Worm (Caenorhabditis elegans) whole organism, L4 larva: ENCODE results near the gene got-2.2.

Experiments used
- F44E2.7 ChIP-seq: fragments of 200-800 bp; sonication (Bioruptor generic); IDR thresholded peaks from 2 replicates; pipeline ENCODE4 v2.1.2; 2022; ENCODE audit warnings: missing genetic modification characterization, missing compliant biosample characterization
- F49E8.2 ChIP-seq: sonication (generic microtip); optimal IDR thresholded peaks from 2 replicates; lab custom pipeline; 2016; ENCODE audit warnings: missing compliant biosample characterization, mild to moderate bottlenecking, missing genetic modification characterization, borderline replicate concordance
- R02D3.7 ChIP-seq: fragments of 150-350 bp; sonication (generic microtip); optimal IDR thresholded peaks from 3 replicates; lab custom pipeline; 2014; ENCODE audit warnings: missing biosample characterization, missing genetic modification characterization
- T20F7.1 ChIP-seq: fragments of 200-800 bp; sonication (Bioruptor generic); optimal IDR thresholded peaks from 2 replicates; lab custom pipeline; 2018; ENCODE audit warnings: mild to moderate bottlenecking, missing genetic modification characterization, missing compliant biosample characterization
- T26A8.4 ChIP-seq: fragments of 200-800 bp; sonication (Bioruptor generic); IDR thresholded peaks from 2 replicates; pipeline ENCODE4 v1.3.6; 2022; ENCODE audit warnings: missing genetic modification characterization, missing compliant biosample characterization
- Y48G9A.11 ChIP-seq: fragments of 200-800 bp; sonication (Bioruptor generic); IDR thresholded peaks from 2 replicates; pipeline ENCODE4 v1.3.6; 2022; ENCODE audit warnings: missing genetic modification reagents, missing genetic modification characterization, missing compliant biosample characterization
- Y75B8A.6 ChIP-seq: fragments of 200-800 bp; sonication (Bioruptor generic); IDR thresholded peaks from 2 replicates; pipeline ENCODE4 v1.3.6; 2022; ENCODE audit warnings: missing genetic modification reagents, missing genetic modification characterization, missing compliant biosample characterization
- aha-1 ChIP-seq: fragments of 150-350 bp; peaks from one replicate; lab custom pipeline; 2014; ENCODE audit warnings: missing biosample characterization, missing genetic modification characterization
- aly-2 ChIP-seq: sonication (generic microtip); optimal IDR thresholded peaks from 2 replicates; lab custom pipeline; 2018; ENCODE audit warnings: missing biosample characterization, missing genetic modification characterization
- arid-1 ChIP-seq: fragments of 200-800 bp; sonication (Bioruptor generic); conservative IDR thresholded peaks from 2 replicates; pipeline ENCODE4 v1.3.6; 2022; ENCODE audit warnings: missing genetic modification reagents, missing genetic modification characterization, missing compliant biosample characterization
- attf-4 ChIP-seq: sonication (generic microtip); optimal IDR thresholded peaks from 3 replicates; lab custom pipeline; 2017; ENCODE audit warnings: missing biosample characterization, missing genetic modification characterization
- ceh-28 ChIP-seq: fragments of 150-350 bp; optimal IDR thresholded peaks from 2 replicates; lab custom pipeline; 2014; ENCODE audit warnings: missing biosample characterization, missing genetic modification reagents, missing genetic modification characterization
- ceh-62 ChIP-seq: sonication (generic microtip); optimal IDR thresholded peaks from 2 replicates; lab custom pipeline; 2017; ENCODE audit warnings: missing biosample characterization, missing genetic modification characterization
- ctbp-1 ChIP-seq: fragments of 200-800 bp; sonication (Bioruptor generic); IDR thresholded peaks from 2 replicates; pipeline ENCODE4 v1.3.6; 2022; ENCODE audit warnings: missing genetic modification reagents, missing genetic modification characterization, missing compliant biosample characterization
- daf-12 ChIP-seq: fragments of 150-350 bp; optimal IDR thresholded peaks from 2 replicates; lab custom pipeline; 2014; ENCODE audit warnings: missing biosample characterization, missing genetic modification reagents, missing genetic modification characterization
- daf-8 ChIP-seq: fragments of 200-800 bp; sonication (Bioruptor generic); IDR thresholded peaks from 2 replicates; pipeline ENCODE4 v1.3.6; 2022; ENCODE audit warnings: missing genetic modification characterization, missing compliant biosample characterization
- dmd-8 ChIP-seq: fragments of 200-800 bp; sonication (Bioruptor generic); IDR thresholded peaks from 2 replicates; pipeline ENCODE4 v1.3.6; 2022; ENCODE audit warnings: missing genetic modification characterization, missing compliant biosample characterization
- dmd-9 ChIP-seq: fragments of 200-800 bp; sonication (Bioruptor generic); IDR thresholded peaks from 2 replicates; pipeline ENCODE4 v1.3.6; 2022; ENCODE audit warnings: missing genetic modification reagents, missing genetic modification characterization, missing compliant biosample characterization
- dpl-1 ChIP-seq: fragments of 150-350 bp; optimal IDR thresholded peaks from 2 replicates; lab custom pipeline; 2014; ENCODE audit warnings: missing biosample characterization, missing genetic modification reagents, missing genetic modification characterization
- duxl-1 ChIP-seq: sonication (generic microtip); optimal IDR thresholded peaks from 2 replicates; lab custom pipeline; 2016; ENCODE audit warnings: mild to moderate bottlenecking, missing genetic modification characterization, moderate library complexity, missing compliant biosample characterization; ENCODE audit not compliant: poor library complexity
- egl-27 ChIP-seq: sonication (generic microtip); optimal IDR thresholded peaks from 3 replicates; lab custom pipeline; 2017; ENCODE audit warnings: missing biosample characterization, missing genetic modification reagents, missing genetic modification characterization
- egl-43 ChIP-seq: fragments of 200-800 bp; sonication (Bioruptor generic); IDR thresholded peaks from 2 replicates; pipeline ENCODE4 v1.3.6; 2022; ENCODE audit warnings: missing genetic modification reagents, missing genetic modification characterization, missing compliant biosample characterization
- gei-8 ChIP-seq: fragments of 200-800 bp; sonication (Bioruptor generic); optimal IDR thresholded peaks from 2 replicates; lab custom pipeline; 2018; ENCODE audit warnings: mild to moderate bottlenecking, missing genetic modification characterization, missing compliant biosample characterization
- hif-1 ChIP-seq, 2 experiments: sonication (generic microtip); optimal IDR thresholded peaks; 2 replicates each; lab custom pipeline; 2016 to 2017; ENCODE audit warnings: missing compliant biosample characterization in 2 of 2, missing genetic modification characterization in 2 of 2, missing genetic modification reagents in 2 of 2, missing genotype in 2 of 2, mild to moderate bottlenecking in 1 of 2
- hlh-11 ChIP-seq: fragments of 200-800 bp; sonication (Bioruptor generic); optimal IDR thresholded peaks from 2 replicates; lab custom pipeline; 2018; ENCODE audit warnings: mild to moderate bottlenecking, missing genetic modification characterization, missing compliant biosample characterization
- hlh-30 ChIP-seq: sonication (generic microtip); optimal IDR thresholded peaks from 2 replicates; lab custom pipeline; 2017; ENCODE audit warnings: antibody characterized with exemption, mild to moderate bottlenecking, missing genetic modification characterization, missing compliant biosample characterization; ENCODE audit not compliant: insufficient read depth
- lin-15B ChIP-seq: fragments of 150-350 bp; sonication (generic microtip); optimal IDR thresholded peaks from 3 replicates; lab custom pipeline; 2014; ENCODE audit warnings: missing biosample characterization, missing genetic modification characterization
- lir-3 ChIP-seq: sonication (generic microtip); optimal IDR thresholded peaks from 2 replicates; lab custom pipeline; 2016; ENCODE audit warnings: mild to moderate bottlenecking, missing genetic modification characterization, missing compliant biosample characterization
- madf-5 ChIP-seq, 2 experiments: fragments of 200-800 bp; sonication (Bioruptor generic); IDR thresholded peaks; 2 replicates each; pipeline ENCODE4 v1.3.6; 2022; ENCODE audit warnings: missing compliant biosample characterization in 2 of 2, missing genetic modification characterization in 2 of 2
- mdl-1 ChIP-seq, 2 experiments: fragments of 150-350 bp in 1 of 2; sonication (generic microtip) in 1 of 2; optimal IDR thresholded peaks; 2 replicates each; lab custom pipeline; 2014 to 2017; ENCODE audit warnings: missing biosample characterization in 2 of 2, missing genetic modification characterization in 2 of 2
- mdt-29 ChIP-seq: fragments of 200-800 bp; sonication (Bioruptor generic); IDR thresholded peaks from 2 replicates; pipeline ENCODE4 v1.3.6; 2022; ENCODE audit warnings: missing genetic modification reagents, missing genetic modification characterization, missing compliant biosample characterization
- nhr-10 ChIP-seq: fragments of 150-350 bp; optimal IDR thresholded peaks from 2 replicates; lab custom pipeline; 2014; ENCODE audit warnings: missing biosample characterization, missing genetic modification characterization
- nhr-111 ChIP-seq: fragments of 200-800 bp; sonication (Bioruptor generic); optimal IDR thresholded peaks from 2 replicates; lab custom pipeline; 2018; ENCODE audit warnings: mild to moderate bottlenecking, missing genetic modification characterization, missing compliant biosample characterization
- nhr-25 ChIP-seq: sonication (generic microtip); optimal IDR thresholded peaks from 2 replicates; lab custom pipeline; 2017; ENCODE audit warnings: missing genetic modification characterization, mild to moderate bottlenecking, missing compliant biosample characterization, antibody characterized with exemption, moderate library complexity, borderline replicate concordance; ENCODE audit not compliant: insufficient read depth
- nhr-76 ChIP-seq: fragments of 150-350 bp; optimal IDR thresholded peaks from 2 replicates; lab custom pipeline; 2014; ENCODE audit warnings: missing biosample characterization, missing genetic modification characterization
- pha-4 ChIP-seq, 2 experiments: fragments of 150-350 bp in 1 of 2; fragments of 200-800 bp in 1 of 2; sonication (Bioruptor generic) in 1 of 2; IDR thresholded peaks in 1 of 2; optimal IDR thresholded peaks in 1 of 2; 2 replicates each; pipeline versions ENCODE4 v1.3.6 to Lab custom; 2014 to 2022; ENCODE audit warnings: missing genetic modification characterization in 2 of 2, missing genetic modification reagents in 2 of 2, missing biosample characterization in 1 of 2, missing compliant biosample characterization in 1 of 2
- php-3 ChIP-seq: fragments of 200-800 bp; sonication (Bioruptor generic); IDR thresholded peaks from 2 replicates; pipeline ENCODE4 v1.3.6; 2022; ENCODE audit warnings: missing genetic modification reagents, missing genetic modification characterization, missing compliant biosample characterization
- pqm-1 ChIP-seq: sonication (generic microtip); optimal IDR thresholded peaks from 2 replicates; lab custom pipeline; 2017; ENCODE audit warnings: missing biosample characterization, missing genetic modification characterization
- saeg-2 ChIP-seq: fragments of 200-800 bp; sonication (Bioruptor generic); IDR thresholded peaks from 2 replicates; pipeline ENCODE4 v1.3.6; 2022; ENCODE audit warnings: missing genetic modification reagents, missing genetic modification characterization, missing compliant biosample characterization
- sdz-12 ChIP-seq: fragments of 200-800 bp; sonication (Bioruptor generic); optimal IDR thresholded peaks from 2 replicates; lab custom pipeline; 2018; ENCODE audit warnings: mild to moderate bottlenecking, missing genetic modification characterization, missing compliant biosample characterization
- set-16 ChIP-seq: fragments of 200-800 bp; sonication (Bioruptor generic); IDR thresholded peaks from 2 replicates; pipeline ENCODE4 v1.3.6; 2022; ENCODE audit warnings: missing genetic modification reagents, missing genetic modification characterization, missing compliant biosample characterization
- skn-1 ChIP-seq: fragments of 150-350 bp; optimal IDR thresholded peaks from 2 replicates; lab custom pipeline; 2014; ENCODE audit warnings: missing biosample characterization, missing genetic modification characterization
- snpc-1.2 ChIP-seq: fragments of 200-800 bp; sonication (Bioruptor generic); IDR thresholded peaks from 2 replicates; pipeline ENCODE4 v1.3.6; 2022; ENCODE audit warnings: missing genetic modification reagents, missing genetic modification characterization, missing compliant biosample characterization
- spr-3 ChIP-seq: fragments of 200-800 bp; sonication (Bioruptor generic); optimal IDR thresholded peaks from 2 replicates; lab custom pipeline; 2018; ENCODE audit warnings: mild to moderate bottlenecking, missing genetic modification characterization, missing compliant biosample characterization
- unc-130 ChIP-seq: sonication (generic microtip); optimal IDR thresholded peaks from 2 replicates; lab custom pipeline; 2016; ENCODE audit warnings: missing genetic modification reagents, missing genetic modification characterization, missing compliant biosample characterization
- unc-39 ChIP-seq: sonication (generic microtip); optimal IDR thresholded peaks from 2 replicates; lab custom pipeline; 2017; ENCODE audit warnings: missing biosample characterization, missing genetic modification characterization
- zip-11 ChIP-seq: fragments of 200-800 bp; sonication (Bioruptor generic); IDR thresholded peaks from 2 replicates; pipeline ENCODE4 v1.3.6; 2022; ENCODE audit warnings: missing genetic modification characterization, missing compliant biosample characterization
- zip-2 ChIP-seq: fragments of 150-350 bp; optimal IDR thresholded peaks from 2 replicates; lab custom pipeline; 2014; ENCODE audit warnings: missing biosample characterization, missing genetic modification characterization
- ztf-11 ChIP-seq: fragments of 150-350 bp; optimal IDR thresholded peaks from 2 replicates; lab custom pipeline; 2014; ENCODE audit warnings: missing biosample characterization, missing genetic modification characterization

The got-2.2 gene

DNA sequence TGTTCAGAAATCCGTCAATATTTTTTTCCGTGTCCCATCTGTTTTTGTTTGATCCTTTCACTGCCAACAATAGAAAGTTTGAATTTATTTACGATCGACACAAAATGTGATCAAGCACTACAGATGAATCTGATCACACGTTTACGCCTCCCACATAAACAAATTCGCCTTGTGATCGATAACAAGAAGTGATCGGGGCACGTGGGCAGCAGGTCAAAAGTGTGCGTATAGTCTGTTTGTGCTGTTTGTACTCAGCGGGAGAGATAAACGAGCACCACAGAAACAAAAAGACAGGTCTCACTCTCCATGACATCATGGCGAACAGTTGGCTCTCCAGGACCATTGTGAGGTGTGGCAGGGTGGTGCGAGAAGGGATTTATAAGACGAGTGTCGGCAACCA is 14.8 kb downstream of the got-2.2 start (continued):
- TF ChIP-seq nhr-25 (tag; lab: Kevin White, UChicago) (no peak), ztf-11 (tag; lab: Kevin White, UChicago) (no peak), dmd-9 (GFP tag; lab: Robert Waterston, UW) (no peak), madf-5 (GFP tag; IDR thresholded peaks at IDR 0.05; lab: Robert Waterston, UW) (no peak), gei-8 (GFP tag; lab: Kevin White, UChicago) (peak; percentile 69), Y75B8A.6 (GFP tag; lab: Robert Waterston, UW) (no peak), arid-1 (GFP tag; lab: Robert Waterston, UW) (no peak), unc-130 (no peak), pqm-1 (tag; lab: Kevin White, UChicago) (peak; percentile 28), saeg-2 (GFP tag; lab: Robert Waterston, UW) (peak; percentile 83), duxl-1 (tag; lab: Kevin White, UChicago) (peak; percentile 52), daf-8 (GFP tag; lab: Robert Waterston, UW) (no peak), pha-4 (GFP tag; IDR thresholded peaks at IDR 0.05; lab: Robert Waterston, UW) (peak; percentile 63), pha-4 (tag; optimal IDR thresholded peaks at IDR 0.05; lab: Kevin White, UChicago) (peak; percentile 66)

ce11 chrX:6256430-6256829 is 15.6 kb downstream of the got-2.2 start:
- TF ChIP-seq lin-15B (tag; lab: Kevin White, UChicago): no peak
- no peak for TF ChIP-seq mdl-1 (tag; optimal IDR thresholded peaks at IDR 0.05; lab: Kevin White, UChicago)
- no peak for TF ChIP-seq gei-8 (GFP tag; lab: Kevin White, UChicago)
- no peak for TF ChIP-seq hif-1 (tag; optimal IDR thresholded peaks at IDR 0.05; lab: Kevin White, UChicago)
- 0 out of 2 replicates have a peak, but pooled peaks have one; percentile 14 for TF ChIP-seq mdt-29 (GFP tag; lab: Robert Waterston, UW)
- no peak for TF ChIP-seq dpl-1 (GFP tag; lab: Kevin White, UChicago)
- no peak for TF ChIP-seq php-3 (GFP tag; lab: Robert Waterston, UW)
- TF ChIP-seq nhr-10 (tag; lab: Kevin White, UChicago): no peak
- no peak for TF ChIP-seq T20F7.1 (GFP tag; lab: Kevin White, UChicago)
- no peak for TF ChIP-seq Y48G9A.11 (GFP tag; lab: Robert Waterston, UW)
- TF ChIP-seq unc-39: no peak
- TF ChIP-seq ctbp-1 (GFP tag; lab: Robert Waterston, UW): no peak
- TF ChIP-seq aly-2 (tag; lab: Kevin White, UChicago): no peak
- no peak for TF ChIP-seq spr-3 (GFP tag; lab: Kevin White, UChicago)
- no peak for TF ChIP-seq skn-1 (tag; lab: Kevin White, UChicago)
- no peak for TF ChIP-seq zip-2 (tag; lab: Kevin White, UChicago)
- peak; percentile 62 for TF ChIP-seq pqm-1 (tag; lab: Kevin White, UChicago)
- TF ChIP-seq sdz-12 (GFP tag; lab: Kevin White, UChicago): no peak
- TF ChIP-seq set-16 (GFP tag; lab: Robert Waterston, UW): no peak
- TF ChIP-seq hlh-30: peak; percentile 59
- TF ChIP-seq R02D3.7: no peak
- peak; percentile 63 for TF ChIP-seq hlh-11 (tag; lab: Kevin White, UChicago)
- peak; percentile 68 for TF ChIP-seq aha-1 (tag; lab: Kevin White, UChicago)
- TF ChIP-seq lir-3 (tag; lab: Kevin White, UChicago): no peak
- no peak for TF ChIP-seq attf-4 (tag; lab: Kevin White, UChicago)
- no peak for TF ChIP-seq dmd-8
- TF ChIP-seq zip-11 (GFP tag; lab: Robert Waterston, UW): no peak
- TF ChIP-seq daf-12 (tag; lab: Kevin White, UChicago): no peak
- no peak for TF ChIP-seq nhr-76
- no peak for TF ChIP-seq egl-43 (GFP tag; lab: Robert Waterston, UW)
- TF ChIP-seq Y75B8A.6 (GFP tag; lab: Robert Waterston, UW): no peak
- no peak for TF ChIP-seq snpc-1.2 (GFP tag; lab: Robert Waterston, UW)
- TF ChIP-seq nhr-111 (GFP tag; lab: Kevin White, UChicago): no peak
- TF ChIP-seq ceh-28 (tag; lab: Kevin White, UChicago): no peak
- no peak for TF ChIP-seq F44E2.7 (GFP tag; lab: Robert Waterston, UW)
- TF ChIP-seq nhr-25 (tag; lab: Kevin White, UChicago): no peak
- no peak for TF ChIP-seq F49E8.2 (tag; lab: Kevin White, UChicago)
- TF ChIP-seq T26A8.4 (GFP tag; lab: Robert Waterston, UW): 0 out of 2 replicates have a peak, but pooled peaks have one; percentile 14
- no peak for TF ChIP-seq ceh-62
- TF ChIP-seq egl-27 (tag; lab: Kevin White, UChicago): no peak
